Worm (Caenorhabditis elegans) whole organism, mixed stage, embryonic: Measurements from ENCODE around the gene cal-7.

ENCODE experiments used
- nhr-237 ChIP-seq: fragments of 150-350 bp; optimal IDR thresholded peaks from 2 replicates; lab custom pipeline; 2014; ENCODE audit warnings: missing biosample characterization, missing genetic modification characterization
- nhr-28 ChIP-seq: fragments of 150-350 bp; optimal IDR thresholded peaks from 2 replicates; lab custom pipeline; 2014; ENCODE audit warnings: missing biosample characterization, missing genetic modification characterization
- nhr-76 ChIP-seq: sonication (generic microtip); optimal IDR thresholded peaks from 2 replicates; lab custom pipeline; 2017; ENCODE audit warnings: missing biosample characterization, missing genetic modification characterization
- tbx-8 ChIP-seq: fragments of 200-800 bp; sonication (Bioruptor generic); optimal IDR thresholded peaks from 2 replicates; lab custom pipeline; 2018; ENCODE audit warnings: mild to moderate bottlenecking, missing genetic modification characterization, moderate library complexity, missing compliant biosample characterization
- ztf-11 ChIP-seq: fragments of 150-350 bp; optimal IDR thresholded peaks from 2 replicates; lab custom pipeline; 2014; ENCODE audit warnings: missing biosample characterization, missing genetic modification characterization

- TF ChIP-seq tbx-8 (GFP tag; lab: Kevin White, UChicago) (no peak), nhr-76 (tag; lab: Kevin White, UChicago) (no peak), nhr-28 (tag; lab: Kevin White, UChicago) (no peak), ztf-11 (tag; lab: Kevin White, UChicago) (no peak), nhr-237 (tag; lab: Kevin White, UChicago) (no peak)
Observed at ce11 chrV:9725719-9726118, 8.2 kb upstream of the cal-7 start.
